Fruit fly (Drosophila melanogaster) whole organism, embryonic: Measurements from ENCODE around the gene dgt1.

Experiments
- Antp ChIP-seq: fragments of 200-800 bp; sonication (Bioruptor generic); optimal IDR thresholded peaks from 3 replicates; lab custom pipeline; 2016; ENCODE audit warnings: missing biosample characterization, missing genetic modification characterization
- CG10321 ChIP-seq: fragments of 200-800 bp; sonication (Bioruptor generic); IDR thresholded peaks from 2 replicates; pipeline ENCODE4 v1.3.6; 2022; ENCODE audit warnings: missing biosample characterization, missing genetic modification characterization
- CG11695 ChIP-seq: fragments of 200-800 bp; sonication (Bioruptor generic); IDR thresholded peaks from 3 replicates; pipeline ENCODE4 v1.3.6; 2022; ENCODE audit warnings: missing biosample characterization, missing genetic modification characterization
- CG12219 ChIP-seq: fragments of 200-800 bp; sonication (Bioruptor generic); optimal IDR thresholded peaks from 3 replicates; lab custom pipeline; 2018; ENCODE audit warnings: missing biosample characterization, mild to moderate bottlenecking, missing genetic modification characterization
- CG12942 ChIP-seq: fragments of 200-800 bp; sonication (Bioruptor generic); optimal IDR thresholded peaks from 3 replicates; lab custom pipeline; 2016; ENCODE audit warnings: missing biosample characterization, missing genetic modification characterization
- CG15269 ChIP-seq: fragments of 200-800 bp; sonication (Bioruptor generic); optimal IDR thresholded peaks from 2 replicates; lab custom pipeline; 2018; ENCODE audit warnings: missing biosample characterization, mild to moderate bottlenecking, missing genetic modification characterization, moderate library complexity
- CG15514 ChIP-seq: fragments of 200-800 bp; sonication (Bioruptor generic); optimal IDR thresholded peaks from 3 replicates; lab custom pipeline; 2017; ENCODE audit warnings: missing biosample characterization, missing genetic modification characterization, mild to moderate bottlenecking, moderate library complexity, missing genetic modification reagents
- CG17612 ChIP-seq: fragments of 200-800 bp; sonication (Bioruptor generic); IDR thresholded peaks from 2 replicates; pipeline ENCODE4 v1.3.6; 2022; ENCODE audit warnings: missing biosample characterization, missing genetic modification characterization
- CG18476 ChIP-seq: fragments of 200-800 bp; sonication (Bioruptor generic); optimal IDR thresholded peaks from 2 replicates; lab custom pipeline; 2016; ENCODE audit warnings: missing biosample characterization, mild to moderate bottlenecking, missing genetic modification characterization
- CG31365 ChIP-seq: fragments of 200-800 bp; sonication (Bioruptor generic); optimal IDR thresholded peaks from 2 replicates; lab custom pipeline; 2018; ENCODE audit warnings: missing biosample characterization, mild to moderate bottlenecking, missing genetic modification characterization
- CG33557 ChIP-seq: fragments of 200-800 bp; sonication (Bioruptor generic); optimal IDR thresholded peaks from 2 replicates; lab custom pipeline; 2019; ENCODE audit warnings: missing biosample characterization, mild to moderate bottlenecking, missing genetic modification characterization, moderate library complexity
- CG4282 ChIP-seq: fragments of 200-800 bp; sonication (Bioruptor generic); optimal IDR thresholded peaks from 2 replicates; lab custom pipeline; 2016; ENCODE audit warnings: missing biosample characterization, missing genetic modification characterization
- CG8089 ChIP-seq: fragments of 200-800 bp; sonication (Bioruptor generic); optimal IDR thresholded peaks from 3 replicates; lab custom pipeline; 2016; ENCODE audit warnings: missing biosample characterization, missing genetic modification characterization
- CG8359 ChIP-seq: fragments of 200-800 bp; sonication (Bioruptor generic); optimal IDR thresholded peaks from 2 replicates; lab custom pipeline; 2017; ENCODE audit warnings: missing biosample characterization, mild to moderate bottlenecking, missing genetic modification characterization, borderline replicate concordance
- CG8924 ChIP-seq: fragments of 200-800 bp; optimal IDR thresholded peaks from 3 replicates; lab custom pipeline; 2019; ENCODE audit warnings: missing biosample characterization, mild to moderate bottlenecking, missing genetic modification characterization, moderate library complexity
- CHES-1-like ChIP-seq: fragments of 200-800 bp; sonication (Bioruptor generic); optimal IDR thresholded peaks from 2 replicates; lab custom pipeline; 2016; ENCODE audit warnings: missing biosample characterization, missing genetic modification characterization
- E2f2 ChIP-seq: fragments of 200-800 bp; sonication (Bioruptor generic); IDR thresholded peaks from 2 replicates; pipeline ENCODE4 v1.3.6; 2022; ENCODE audit warnings: missing biosample characterization, missing genetic modification characterization
- Eip74EF ChIP-seq, 2 experiments: fragments of 200-800 bp in 1 of 2; fragments of >200 bp in 1 of 2; sonication (Bioruptor generic) in 1 of 2; optimal IDR thresholded peaks; 2 replicates each; lab custom pipeline; 2017 to 2019; ENCODE audit warnings: missing biosample characterization in 2 of 2, missing genetic modification characterization in 2 of 2, mild to moderate bottlenecking in 1 of 2, moderate library complexity in 1 of 2
- Hand ChIP-seq: fragments of 200-800 bp; sonication (Bioruptor generic); optimal IDR thresholded peaks from 2 replicates; lab custom pipeline; 2017; ENCODE audit warnings: mild to moderate bottlenecking, missing biosample characterization, missing genetic modification reagents, missing genetic modification characterization
- HmgD ChIP-seq: fragments of 200-800 bp; sonication (Bioruptor generic); optimal IDR thresholded peaks from 3 replicates; lab custom pipeline; 2016; ENCODE audit warnings: missing biosample characterization, missing genetic modification characterization
- Hr3 ChIP-seq: fragments of 200-800 bp; sonication (Bioruptor generic); optimal IDR thresholded peaks from 3 replicates; lab custom pipeline; 2016; ENCODE audit warnings: missing biosample characterization, missing genetic modification characterization
- Med ChIP-seq: fragments of 200-800 bp; sonication (Bioruptor generic); peaks from one replicate; lab custom pipeline; 2016; ENCODE audit warnings: missing biosample characterization, missing genetic modification characterization, mild to moderate bottlenecking, inconsistent platforms, moderate library complexity
- Meics ChIP-seq: fragments of 200-800 bp; sonication (Bioruptor generic); optimal IDR thresholded peaks from 2 replicates; lab custom pipeline; 2017; ENCODE audit warnings: missing biosample characterization, mild to moderate bottlenecking, missing genetic modification characterization
- Mrtf ChIP-seq: fragments of 200-800 bp; sonication (Bioruptor generic); IDR thresholded peaks from 3 replicates; pipeline ENCODE4 v1.3.6; 2022; ENCODE audit warnings: missing biosample characterization, missing genetic modification characterization
- PHDP ChIP-seq: fragments of 200-800 bp; sonication (Bioruptor generic); optimal IDR thresholded peaks from 3 replicates; lab custom pipeline; 2018; ENCODE audit warnings: missing biosample characterization, mild to moderate bottlenecking, missing genetic modification characterization, moderate library complexity
- Pdp1 ChIP-seq, 2 experiments: fragments of 200-800 bp; sonication (Bioruptor generic); optimal IDR thresholded peaks; 3 replicates each; lab custom pipeline; 2016; ENCODE audit warnings: missing biosample characterization in 2 of 2, missing genetic modification characterization in 2 of 2, mild to moderate bottlenecking in 1 of 2, moderate library complexity in 1 of 2
- Xrp1 ChIP-seq: fragments of 200-800 bp; sonication (Bioruptor generic); IDR thresholded peaks from 2 replicates; pipeline ENCODE4 v1.3.6; 2022; ENCODE audit warnings: missing biosample characterization, missing genetic modification characterization
- az2 ChIP-seq: fragments of 200-800 bp; sonication (Bioruptor generic); optimal IDR thresholded peaks from 3 replicates; lab custom pipeline; 2016; ENCODE audit warnings: missing biosample characterization, missing genetic modification characterization
- cas ChIP-seq: fragments of 200-800 bp; sonication (Bioruptor generic); IDR thresholded peaks from 2 replicates; pipeline ENCODE4 v1.3.6; 2022; ENCODE audit warnings: missing biosample characterization, missing genetic modification characterization
- cato ChIP-seq: fragments of 200-800 bp; sonication (Bioruptor generic); optimal IDR thresholded peaks from 2 replicates; lab custom pipeline; 2016; ENCODE audit warnings: missing biosample characterization, missing genetic modification characterization, borderline replicate concordance
- cg ChIP-seq: fragments of 200-800 bp; sonication (Bioruptor generic); optimal IDR thresholded peaks from 3 replicates; lab custom pipeline; 2019; ENCODE audit warnings: missing biosample characterization, mild to moderate bottlenecking, missing genetic modification characterization, moderate library complexity
- chinmo ChIP-seq: fragments of 200-800 bp; sonication (Bioruptor generic); IDR thresholded peaks from 4 replicates; pipeline ENCODE4 v1.3.6; 2022; ENCODE audit warnings: missing biosample characterization, missing genetic modification characterization; ENCODE audit not compliant: partially characterized antibody
- dan ChIP-seq: fragments of 200-800 bp; sonication (Bioruptor generic); IDR thresholded peaks from 2 replicates; pipeline ENCODE4 v1.3.6; 2022; ENCODE audit warnings: missing biosample characterization, missing genetic modification characterization
- en ChIP-seq: fragments of 200-800 bp; sonication (Bioruptor generic); optimal IDR thresholded peaks from 2 replicates; lab custom pipeline; 2016; ENCODE audit warnings: missing biosample characterization, missing genetic modification characterization
- eve ChIP-seq, 2 experiments: fragments of >200 bp; optimal IDR thresholded peaks; 2 replicates each; lab custom pipeline; 2017; ENCODE audit warnings: missing biosample characterization in 2 of 2, missing genetic modification characterization in 2 of 2
- exex ChIP-seq: fragments of 200-800 bp; sonication (Bioruptor generic); optimal IDR thresholded peaks from 4 replicates; lab custom pipeline; 2018; ENCODE audit warnings: missing biosample characterization, mild to moderate bottlenecking, missing genetic modification characterization, moderate library complexity
- ftz-f1 ChIP-seq: fragments of 200-800 bp; sonication (Bioruptor generic); optimal IDR thresholded peaks from 2 replicates; lab custom pipeline; 2016; ENCODE audit warnings: missing biosample characterization, missing genetic modification characterization
- fu2 ChIP-seq: fragments of 200-800 bp; sonication (Bioruptor generic); optimal IDR thresholded peaks from 2 replicates; lab custom pipeline; 2016; ENCODE audit warnings: missing biosample characterization, missing genetic modification characterization
- grau ChIP-seq: fragments of 200-800 bp; optimal IDR thresholded peaks from 3 replicates; lab custom pipeline; 2019; ENCODE audit warnings: missing biosample characterization, mild to moderate bottlenecking, missing genetic modification characterization, moderate library complexity
- grn ChIP-seq: fragments of 200-800 bp; sonication (Bioruptor generic); optimal IDR thresholded peaks from 3 replicates; lab custom pipeline; 2017; ENCODE audit warnings: missing biosample characterization, missing genetic modification characterization
- klu ChIP-seq: fragments of 200-800 bp; sonication (Bioruptor generic); IDR thresholded peaks from 2 replicates; pipeline ENCODE4 v1.3.6; 2022; ENCODE audit warnings: missing biosample characterization, missing genetic modification characterization
- lab ChIP-seq: fragments of 200-800 bp; sonication (Bioruptor generic); optimal IDR thresholded peaks from 3 replicates; lab custom pipeline; 2017; ENCODE audit warnings: missing biosample characterization, missing genetic modification characterization, mild to moderate bottlenecking, moderate library complexity, missing genetic modification reagents
- mirr ChIP-seq: fragments of 200-800 bp; sonication (Bioruptor generic); optimal IDR thresholded peaks from 3 replicates; lab custom pipeline; 2018; ENCODE audit warnings: missing biosample characterization, mild to moderate bottlenecking, missing genetic modification characterization
- pzg ChIP-seq: fragments of 200-800 bp; sonication (Bioruptor generic); optimal IDR thresholded peaks from 3 replicates; lab custom pipeline; 2018; ENCODE audit warnings: missing biosample characterization, mild to moderate bottlenecking, missing genetic modification characterization, moderate library complexity
- sc ChIP-seq, 3 experiments: fragments of >200 bp in 2 of 3; fragments of 200-800 bp in 1 of 3; sonication (Bioruptor generic) in 1 of 3; optimal IDR thresholded peaks; 2 replicates in 2 of 3; 3 replicates in 1 of 3; lab custom pipeline; 2017; ENCODE audit warnings: mild to moderate bottlenecking in 1 of 3, missing biosample characterization in 1 of 3, missing genetic modification characterization in 1 of 3, missing genetic modification reagents in 1 of 3
- sisA ChIP-seq: fragments of 200-800 bp; sonication (Bioruptor generic); IDR thresholded peaks from 2 replicates; pipeline ENCODE4 v1.3.6; 2022; ENCODE audit warnings: missing biosample characterization, missing genetic modification characterization
- sob ChIP-seq: fragments of 200-800 bp; sonication (Bioruptor generic); IDR thresholded peaks from 2 replicates; pipeline ENCODE4 v1.3.6; 2022; ENCODE audit warnings: missing biosample characterization, missing genetic modification characterization
- stc ChIP-seq: fragments of 200-800 bp; sonication (Bioruptor generic); IDR thresholded peaks from 2 replicates; pipeline ENCODE4 v1.3.6; 2022; ENCODE audit warnings: missing biosample characterization, missing genetic modification characterization
- z ChIP-seq: fragments of 200-800 bp; sonication (Bioruptor generic); IDR thresholded peaks from 3 replicates; pipeline ENCODE4 v1.3.6; 2022; ENCODE audit warnings: missing biosample characterization, missing genetic modification characterization

The dgt1 gene

DNA sequence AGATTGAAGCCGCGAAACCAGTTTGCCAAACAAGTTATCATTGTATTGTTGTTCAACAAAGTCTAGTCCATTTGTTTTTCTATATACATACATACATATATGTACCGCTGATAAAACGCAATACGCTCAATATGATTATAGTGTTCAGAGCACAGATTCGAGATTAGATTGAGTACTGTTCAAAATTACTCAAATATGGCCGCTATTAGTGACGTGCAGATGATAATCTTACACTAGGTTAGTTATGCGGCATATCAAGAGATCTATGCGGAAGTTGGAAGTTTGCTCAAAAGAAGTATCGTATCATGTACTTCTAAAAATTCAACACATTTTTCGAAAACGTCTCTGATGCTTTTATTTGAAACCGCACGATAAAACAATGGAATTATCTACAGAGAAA lies 10.6 kb upstream of the dgt1 start (continued):
- no peak for TF ChIP-seq CG15269 (tag; lab: Kevin White, UChicago)
- no peak for TF ChIP-seq en (GFP tag; lab: Kevin White, UChicago)
- peak; percentile 93 for TF ChIP-seq z (GFP tag; lab: Robert Waterston, UW)
- TF ChIP-seq CG12219: no peak
- TF ChIP-seq E2f2 (GFP tag; lab: Robert Waterston, UW): no peak
- TF ChIP-seq CG10321 (GFP tag; lab: Robert Waterston, UW): no peak
- no peak for TF ChIP-seq eve (GFP tag; optimal IDR thresholded peaks at IDR 0.05; lab: Kevin White, UChicago)
- peak; percentile 94 for TF ChIP-seq grn (GFP tag; lab: Kevin White, UChicago)
- TF ChIP-seq fu2: no peak
- TF ChIP-seq CG4282 (GFP tag; lab: Kevin White, UChicago): no peak
- no peak for TF ChIP-seq CG17612 (GFP tag; lab: Robert Waterston, UW)
- no peak for TF ChIP-seq sisA (GFP tag; lab: Robert Waterston, UW)
- peak; percentile 64 for TF ChIP-seq exex (tag; lab: Kevin White, UChicago)
- TF ChIP-seq Eip74EF (GFP tag; optimal IDR thresholded peaks at IDR 0.05; lab: Kevin White, UChicago): peak in 1 of 2 experiments; percentile 36
- no peak for TF ChIP-seq CG15514 (GFP tag; lab: Kevin White, UChicago)
- TF ChIP-seq pzg (GFP tag; lab: Kevin White, UChicago): no peak
- no peak for TF ChIP-seq az2 (GFP tag; lab: Kevin White, UChicago)
- TF ChIP-seq cas: no peak
- TF ChIP-seq dan (GFP tag; lab: Robert Waterston, UW): no peak
- TF ChIP-seq cg (GFP tag; lab: Kevin White, UChicago): peak; percentile 25
- no peak for TF ChIP-seq klu (GFP tag; lab: Robert Waterston, UW)
- no peak for TF ChIP-seq Xrp1 (GFP tag; lab: Robert Waterston, UW)
- TF ChIP-seq mirr (GFP tag; lab: Kevin White, UChicago): peak; percentile 47
- TF ChIP-seq grau (tag; lab: Kevin White, UChicago): no peak
- no peak for TF ChIP-seq cato (GFP tag; lab: Kevin White, UChicago)
- TF ChIP-seq Pdp1 (GFP tag; optimal IDR thresholded peaks at IDR 0.05; lab: Kevin White, UChicago): peak in 1 of 2 experiments; percentile 0
- peak; percentile 21 for TF ChIP-seq CG8924 (tag; lab: Kevin White, UChicago)
- peak; percentile 67; the same call in 2 of the 4 replicates for TF ChIP-seq chinmo (GFP tag; lab: Robert Waterston, UW)
- no peak for TF ChIP-seq CG33557
- no peak for TF ChIP-seq ftz-f1 (GFP tag; lab: Kevin White, UChicago)
- no peak for TF ChIP-seq sob (GFP tag; lab: Robert Waterston, UW)
- no peak for TF ChIP-seq CG8359 (GFP tag; lab: Kevin White, UChicago)
- no peak for TF ChIP-seq stc (GFP tag; lab: Robert Waterston, UW)
- TF ChIP-seq CG11695 (GFP tag; lab: Robert Waterston, UW): no peak

- TF ChIP-seq az2 (GFP tag; lab: Kevin White, UChicago): no peak
These were observed 10.2 kb upstream of the dgt1 start for dm6 chr3R:29867470-29867869.

dm6 chr3R:29866706-29867105 lies 9.4 kb upstream of the dgt1 start:
- TF ChIP-seq sc (optimal IDR thresholded peaks at IDR 0.05; lab: Kevin White, UChicago) (no peak), sc (GFP tag; optimal IDR thresholded peaks at IDR 0.05; lab: Kevin White, UChicago) (no peak), HmgD (no peak), PHDP (tag; lab: Kevin White, UChicago) (no peak), CG18476 (GFP tag; lab: Kevin White, UChicago) (no peak), Hand (GFP tag; lab: Kevin White, UChicago) (peak; percentile 31), Meics (GFP tag; lab: Kevin White, UChicago) (peak; percentile 2), Hr3 (GFP tag; lab: Kevin White, UChicago) (no peak), Med (peak; percentile 16), CHES-1-like (GFP tag; lab: Kevin White, UChicago) (no peak), lab (GFP tag; lab: Kevin White, UChicago) (peak; percentile 43), CG31365 (tag; lab: Kevin White, UChicago) (peak; percentile 11), CG8089 (GFP tag; lab: Kevin White, UChicago) (no peak), Antp (no peak), CG12942 (GFP tag; lab: Kevin White, UChicago) (no peak), Eip74EF (GFP tag; optimal IDR thresholded peaks at IDR 0.05; lab: Kevin White, UChicago) (peak in 1 of 2 experiments; percentile 7), Mrtf (GFP tag; lab: Robert Waterston, UW) (no peak)
